Worm (Caenorhabditis elegans): Measurements from ENCODE around the gene try-9.
A peak's percentile ranks its signal among the peaks of the same experiment; 100 is the strongest.

Gene try-9

ce11 chrII:4358765-4359164, 9.3 kb upstream of the try-9 start, which contains the start of gene lat-2:
Gene lat-2, plus strand, starts transcription at chrII:4359065.
- TF ChIP-seq dao-5 (tag; optimal IDR thresholded peaks at IDR 0.05), result no peak
- TF ChIP-seq him-1 (tag; optimal IDR thresholded peaks at IDR 0.05), result no peak
- TF ChIP-seq W03F9.2 (tag; optimal IDR thresholded peaks at IDR 0.05), result no peak

ce11 chrII:4359219-4359618, 8.8 kb upstream of the try-9 start:
- TF ChIP-seq dao-5 (tag; optimal IDR thresholded peaks at IDR 0.05) (no peak), him-1 (tag; optimal IDR thresholded peaks at IDR 0.05) (no peak), W03F9.2 (tag; optimal IDR thresholded peaks at IDR 0.05) (no peak)

- TF ChIP-seq dao-5 (tag; optimal IDR thresholded peaks at IDR 0.05) (no peak), W03F9.2 (tag; optimal IDR thresholded peaks at IDR 0.05) (no peak), him-1 (tag; optimal IDR thresholded peaks at IDR 0.05) (no peak)
These were observed 5.9 kb upstream of the try-9 start for ce11 chrII:4362088-4362487.

ce11 chrII:4369715-4370114, 1.7 kb downstream of the try-9 start:
- TF ChIP-seq dao-5 (tag; optimal IDR thresholded peaks at IDR 0.05) (no peak), him-1 (tag; optimal IDR thresholded peaks at IDR 0.05) (no peak), W03F9.2 (tag; optimal IDR thresholded peaks at IDR 0.05) (no peak)

ce11 chrII:4370842-4371241, 2.8 kb downstream of the try-9 start:
- TF ChIP-seq W03F9.2 (tag; optimal IDR thresholded peaks at IDR 0.05), result no peak
- no peak for TF ChIP-seq dao-5 (tag; optimal IDR thresholded peaks at IDR 0.05)
- TF ChIP-seq him-1 (tag; optimal IDR thresholded peaks at IDR 0.05), result no peak

- no peak for TF ChIP-seq him-1 (tag; optimal IDR thresholded peaks at IDR 0.05)
- TF ChIP-seq W03F9.2 (tag; optimal IDR thresholded peaks at IDR 0.05), result no peak
- no peak for TF ChIP-seq dao-5 (tag; optimal IDR thresholded peaks at IDR 0.05)
These were observed 4.4 kb downstream of the try-9 start, which contains the start of gene paic-1 for ce11 chrII:4372406-4372805. Gene paic-1, minus strand, starts transcription at chrII:4372525.

- TF ChIP-seq him-1 (tag; optimal IDR thresholded peaks at IDR 0.05), result no peak
These were observed 4.9 kb downstream of the try-9 start for ce11 chrII:4372867-4373397.

ce11 chrII:4374885-4375284, 6.9 kb downstream of the try-9 start:
- TF ChIP-seq dao-5 (tag; optimal IDR thresholded peaks at IDR 0.05), result no peak
- TF ChIP-seq him-1 (tag; optimal IDR thresholded peaks at IDR 0.05), result no peak
- no peak for TF ChIP-seq W03F9.2 (tag; optimal IDR thresholded peaks at IDR 0.05)

ce11 chrII:4376295-4377172, 8.5 kb downstream of the try-9 start, which contains the start of gene ntl-2:
Gene ntl-2, minus strand, starts transcription at chrII:4376465.
- TF ChIP-seq W03F9.2 (tag; optimal IDR thresholded peaks at IDR 0.05) (peak; percentile 79), him-1 (tag; optimal IDR thresholded peaks at IDR 0.05) (peak; percentile 79), dao-5 (tag; optimal IDR thresholded peaks at IDR 0.05) (no peak)

ce11 chrII:4378195-4378594, 10.2 kb downstream of the try-9 start, which contains the start of gene B0286.1:
Gene B0286.1, plus strand, starts transcription at chrII:4378495.
- no peak for TF ChIP-seq W03F9.2 (tag; optimal IDR thresholded peaks at IDR 0.05)
- TF ChIP-seq dao-5 (tag; optimal IDR thresholded peaks at IDR 0.05), result no peak
- TF ChIP-seq him-1 (tag; optimal IDR thresholded peaks at IDR 0.05), result no peak

ce11 chrII:4383306-4383705, 15.3 kb downstream of the try-9 start, which contains the start of gene fkh-6:
Gene fkh-6, minus strand, starts transcription at chrII:4383406.
- no peak for TF ChIP-seq W03F9.2 (tag; optimal IDR thresholded peaks at IDR 0.05)
- no peak for TF ChIP-seq dao-5 (tag; optimal IDR thresholded peaks at IDR 0.05)
- TF ChIP-seq him-1 (tag; optimal IDR thresholded peaks at IDR 0.05), result no peak

ce11 chrII:4391072-4391471, 23.0 kb downstream of the try-9 start:
- TF ChIP-seq W03F9.2 (tag; optimal IDR thresholded peaks at IDR 0.05) (no peak), dao-5 (tag; optimal IDR thresholded peaks at IDR 0.05) (no peak), him-1 (tag; optimal IDR thresholded peaks at IDR 0.05) (no peak)

ce11 chrII:4392526-4393057, 24.6 kb downstream of the try-9 start, which contains the start of gene mlt-7:
Gene mlt-7, plus strand, starts transcription at chrII:4393007.
- TF ChIP-seq him-1 (tag; optimal IDR thresholded peaks at IDR 0.05) (no peak), W03F9.2 (tag; optimal IDR thresholded peaks at IDR 0.05) (no peak), dao-5 (tag; optimal IDR thresholded peaks at IDR 0.05) (no peak)

- no peak for TF ChIP-seq him-1 (tag; optimal IDR thresholded peaks at IDR 0.05)
- no peak for TF ChIP-seq W03F9.2 (tag; optimal IDR thresholded peaks at IDR 0.05)
- no peak for TF ChIP-seq dao-5 (tag; optimal IDR thresholded peaks at IDR 0.05)
These were observed 26.4 kb downstream of the try-9 start for ce11 chrII:4394438-4394837.

All from whole organism, L4/young adult.